Fruit fly (Drosophila melanogaster) Kc167 (cell line): ENCODE data around the gene CG2972.

Experiments
- Sin3A ChIP-seq: fragments of >200 bp; optimal IDR thresholded peaks from 2 replicates; lab custom pipeline; 2018; ENCODE audit warnings: missing external identifiers
- h ChIP-seq: fragments of >200 bp; optimal IDR thresholded peaks from 3 replicates; lab custom pipeline; 2018; ENCODE audit warnings: missing external identifiers
- insv ChIP-seq: fragments of >200 bp; optimal IDR thresholded peaks from 3 replicates; lab custom pipeline; 2018; ENCODE audit warnings: missing external identifiers
- psq ChIP-seq: fragments of >200 bp; optimal IDR thresholded peaks from 2 replicates; lab custom pipeline; 2017; ENCODE audit warnings: missing external identifiers
- ttk ChIP-seq: sonication (Bioruptor generic); optimal IDR thresholded peaks from 2 replicates; lab custom pipeline; 2017; ENCODE audit warnings: missing external identifiers

DNA sequence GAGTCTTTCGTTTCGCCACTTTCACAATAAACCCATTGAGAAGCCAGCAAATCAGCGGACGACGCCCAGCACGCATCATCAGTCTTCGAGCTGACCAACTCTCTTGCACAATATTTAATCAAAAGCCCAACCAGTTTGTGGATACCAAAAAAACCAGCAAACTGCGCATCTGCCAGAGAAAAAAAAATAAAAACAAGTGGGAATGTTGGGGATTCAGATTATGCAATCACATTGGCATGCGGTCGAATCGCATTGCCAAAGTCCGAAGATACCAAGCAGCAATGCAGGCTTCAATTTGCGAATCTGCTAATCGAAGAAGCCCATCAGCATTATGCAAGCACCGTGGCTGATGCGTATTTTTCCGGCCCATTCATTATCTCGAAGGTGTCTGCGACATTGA lies 36.2 kb upstream of the CG2972 start:
- TF ChIP-seq psq (no peak), ttk (lab: Kevin White, UChicago) (no peak), h (no peak), Sin3A (lab: Kevin White, UChicago) (no peak), insv (lab: Kevin White, UChicago) (no peak)
